Worm (Caenorhabditis elegans) whole organism, L1 larva: ENCODE data around the gene lipl-2.

ENCODE experiments used
- aha-1 ChIP-seq: fragments of 150-350 bp; optimal IDR thresholded peaks from 2 replicates; lab custom pipeline; 2014; ENCODE audit warnings: missing biosample characterization, missing genetic modification characterization
- ama-1 ChIP-seq: fragments of 150-350 bp; optimal IDR thresholded peaks from 2 replicates; lab custom pipeline; 2014
- ceh-82 ChIP-seq, 3 experiments: fragments of 150-350 bp in 1 of 3; sonication (generic microtip) in 2 of 3; optimal IDR thresholded peaks; 2 replicates each; lab custom pipeline; 2014 to 2017; ENCODE audit warnings: missing biosample characterization in 3 of 3, missing genetic modification characterization in 3 of 3
- elt-3 ChIP-seq, 6 experiments: fragments of 150-350 bp in 1 of 6; sonication (generic microtip); optimal IDR thresholded peaks; 2 replicates each; lab custom pipeline; 2017 to 2018; ENCODE audit warnings: missing biosample characterization in 6 of 6, missing genetic modification characterization in 6 of 6, inconsistent platforms in 1 of 6
- fkh-10 ChIP-seq: sonication (generic microtip); optimal IDR thresholded peaks from 2 replicates; lab custom pipeline; 2017; ENCODE audit warnings: missing biosample characterization, missing genetic modification reagents, missing genetic modification characterization
- hpl-2 ChIP-seq: fragments of 150-350 bp; optimal IDR thresholded peaks from 2 replicates; lab custom pipeline; 2014; ENCODE audit warnings: missing biosample characterization, missing genetic modification reagents, missing genetic modification characterization
- jun-1 ChIP-seq: fragments of 150-350 bp; optimal IDR thresholded peaks from 2 replicates; lab custom pipeline; 2014; ENCODE audit warnings: missing biosample characterization, missing genetic modification reagents, missing genetic modification characterization
- rnt-1 ChIP-seq: sonication (generic microtip); optimal IDR thresholded peaks from 2 replicates; lab custom pipeline; 2016; ENCODE audit warnings: mild to moderate bottlenecking, missing genetic modification characterization, moderate library complexity, missing compliant biosample characterization
- tlp-1 ChIP-seq: fragments of 150-350 bp; optimal IDR thresholded peaks from 2 replicates; lab custom pipeline; 2014; ENCODE audit warnings: missing biosample characterization, missing genetic modification characterization
- ztf-11 ChIP-seq, 2 experiments: sonication (generic microtip); optimal IDR thresholded peaks; 2 replicates each; lab custom pipeline; 2016 to 2017; ENCODE audit warnings: missing genetic modification characterization in 2 of 2, missing biosample characterization in 1 of 2, missing compliant biosample characterization in 1 of 2

DNA sequence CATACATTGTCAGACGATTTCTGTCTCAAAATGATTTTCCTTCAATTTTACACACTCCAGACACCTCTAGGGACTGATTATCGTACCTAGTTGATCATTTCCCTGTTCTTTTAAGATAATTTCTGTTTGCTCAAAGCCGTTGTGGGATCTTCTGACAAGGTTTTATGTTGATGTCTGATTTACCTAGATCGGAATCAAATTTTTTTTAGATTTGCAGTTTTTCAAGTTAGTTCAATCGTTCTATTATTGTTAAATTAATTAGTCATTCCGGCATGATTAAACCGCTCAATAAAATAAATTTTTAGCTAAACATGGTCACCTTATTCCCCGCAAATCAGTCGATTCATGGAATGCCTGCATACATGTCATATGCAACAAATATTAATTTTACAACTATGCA is 22.2 kb downstream of the lipl-2 start, which contains the start of gene sru-30:
- no peak for TF ChIP-seq jun-1
- TF ChIP-seq ama-1 (lab: Kevin White, UChicago): no peak
- no peak for TF ChIP-seq tlp-1 (tag; lab: Kevin White, UChicago)
- no peak for TF ChIP-seq ceh-82 (tag; optimal IDR thresholded peaks at IDR 0.05; lab: Kevin White, UChicago)
- no peak for TF ChIP-seq elt-3 (tag; optimal IDR thresholded peaks at IDR 0.05; lab: Kevin White, UChicago)
- no peak for TF ChIP-seq ztf-11 (tag; optimal IDR thresholded peaks at IDR 0.05; lab: Kevin White, UChicago)
- no peak for TF ChIP-seq aha-1 (tag; lab: Kevin White, UChicago)
- TF ChIP-seq fkh-10: no peak
- no peak for TF ChIP-seq hpl-2
- TF ChIP-seq rnt-1 (tag; lab: Kevin White, UChicago): no peak
